Fruit fly (Drosophila melanogaster) whole organism, embryonic: ENCODE data around the gene IscU.

ENCODE experiments used
- Aef1 ChIP-seq: fragments of 200-800 bp; sonication (Bioruptor generic); IDR thresholded peaks from 3 replicates; pipeline ENCODE4 v1.3.6; 2022; ENCODE audit warnings: missing biosample characterization, missing genetic modification characterization
- Asciz ChIP-seq: fragments of 200-800 bp; sonication (Bioruptor generic); optimal IDR thresholded peaks from 2 replicates; lab custom pipeline; 2017; ENCODE audit warnings: missing biosample characterization, mild to moderate bottlenecking, missing genetic modification characterization, missing genetic modification reagents
- Awh ChIP-seq: fragments of 200-800 bp; sonication (Bioruptor generic); IDR thresholded peaks from 2 replicates; pipeline ENCODE4, ENCODE4 v1.3.6; 2022; ENCODE audit warnings: missing biosample characterization, missing genetic modification characterization
- Bdp1 ChIP-seq: fragments of 200-800 bp; sonication (Bioruptor generic); optimal IDR thresholded peaks from 3 replicates; lab custom pipeline; 2016; ENCODE audit warnings: missing biosample characterization, missing genetic modification characterization
- Blimp-1 ChIP-seq: fragments of 200-800 bp; sonication (Bioruptor generic); optimal IDR thresholded peaks from 3 replicates; lab custom pipeline; 2018; ENCODE audit warnings: missing biosample characterization, missing genetic modification characterization, mild to moderate bottlenecking, moderate library complexity, missing genetic modification reagents
- CG10979 ChIP-seq: fragments of 200-800 bp; sonication (Bioruptor generic); optimal IDR thresholded peaks from 2 replicates; lab custom pipeline; 2018; ENCODE audit warnings: missing biosample characterization, mild to moderate bottlenecking, missing genetic modification characterization, moderate library complexity
- CG11504 ChIP-seq: fragments of 200-800 bp; sonication (Bioruptor generic); optimal IDR thresholded peaks from 3 replicates; lab custom pipeline; 2019; ENCODE audit warnings: missing biosample characterization, mild to moderate bottlenecking, missing genetic modification characterization, moderate library complexity
- CG11560 ChIP-seq: fragments of 200-800 bp; sonication (Bioruptor generic); IDR thresholded peaks from 3 replicates; pipeline ENCODE4 v1.3.6; 2022; ENCODE audit warnings: missing biosample characterization, missing genetic modification characterization
- CG1233 ChIP-seq: fragments of 200-800 bp; sonication (Bioruptor generic); optimal IDR thresholded peaks from 4 replicates; lab custom pipeline; 2018; ENCODE audit warnings: missing biosample characterization, mild to moderate bottlenecking, missing genetic modification characterization
- CG14050 ChIP-seq: fragments of 200-800 bp; sonication (Bioruptor generic); IDR thresholded peaks from 3 replicates; pipeline ENCODE4 v1.3.6; 2022; ENCODE audit warnings: missing biosample characterization, missing genetic modification characterization
- CG1603 ChIP-seq: fragments of 200-800 bp; sonication (Bioruptor generic); optimal IDR thresholded peaks from 2 replicates; lab custom pipeline; 2019; ENCODE audit warnings: missing biosample characterization, mild to moderate bottlenecking, missing genetic modification characterization, moderate library complexity
- CG16863 ChIP-seq: fragments of 200-800 bp; sonication (Bioruptor generic); optimal IDR thresholded peaks from 3 replicates; lab custom pipeline; 2016; ENCODE audit warnings: missing biosample characterization, missing genetic modification characterization
- CG17829 ChIP-seq: fragments of 200-800 bp; optimal IDR thresholded peaks from 2 replicates; lab custom pipeline; 2019; ENCODE audit warnings: missing biosample characterization, mild to moderate bottlenecking, missing genetic modification characterization, moderate library complexity
- CG18262 ChIP-seq: fragments of 200-800 bp; optimal IDR thresholded peaks from 3 replicates; lab custom pipeline; 2019; ENCODE audit warnings: missing biosample characterization, mild to moderate bottlenecking, missing genetic modification characterization, moderate library complexity
- CG18764 ChIP-seq: fragments of 200-800 bp; sonication (Bioruptor generic); optimal IDR thresholded peaks from 3 replicates; lab custom pipeline; 2016; ENCODE audit warnings: missing biosample characterization, missing genetic modification characterization
- CG31441 ChIP-seq: fragments of 200-800 bp; sonication (Bioruptor generic); IDR thresholded peaks from 2 replicates; pipeline ENCODE4 v1.3.6; 2022; ENCODE audit warnings: missing biosample characterization, missing genetic modification characterization
- CG4730 ChIP-seq: fragments of 200-800 bp; sonication (Bioruptor generic); IDR thresholded peaks from 2 replicates; pipeline ENCODE4 v1.3.6; 2022; ENCODE audit warnings: missing biosample characterization, missing genetic modification characterization
- CG6175 ChIP-seq: fragments of 200-800 bp; sonication (Bioruptor generic); IDR thresholded peaks from 3 replicates; pipeline ENCODE4 v1.3.6; 2022; ENCODE audit warnings: missing biosample characterization, missing genetic modification characterization
- CG7271 ChIP-seq: fragments of 200-800 bp; sonication (Bioruptor generic); optimal IDR thresholded peaks from 2 replicates; lab custom pipeline; 2018; ENCODE audit warnings: missing biosample characterization, mild to moderate bottlenecking, missing genetic modification characterization, moderate library complexity
- CG8944 ChIP-seq: fragments of 200-800 bp; sonication (Bioruptor generic); optimal IDR thresholded peaks from 3 replicates; lab custom pipeline; 2016; ENCODE audit warnings: missing biosample characterization, missing genetic modification characterization
- Elba2 ChIP-seq: fragments of 200-800 bp; sonication (Bioruptor generic); optimal IDR thresholded peaks from 3 replicates; lab custom pipeline; 2016; ENCODE audit warnings: missing biosample characterization, missing genetic modification characterization
- Fer1 ChIP-seq: fragments of 200-800 bp; sonication (Bioruptor generic); optimal IDR thresholded peaks from 2 replicates; lab custom pipeline; 2017; ENCODE audit warnings: missing biosample characterization, mild to moderate bottlenecking, missing genetic modification characterization
- Hey ChIP-seq: fragments of 200-800 bp; sonication (Bioruptor generic); optimal IDR thresholded peaks from 3 replicates; lab custom pipeline; 2018; ENCODE audit warnings: missing biosample characterization, mild to moderate bottlenecking, missing genetic modification characterization
- HmgD ChIP-seq: fragments of 200-800 bp; sonication (Bioruptor generic); optimal IDR thresholded peaks from 3 replicates; lab custom pipeline; 2016; ENCODE audit warnings: missing biosample characterization, missing genetic modification characterization
- Med ChIP-seq: fragments of 200-800 bp; sonication (Bioruptor generic); peaks from one replicate; lab custom pipeline; 2016; ENCODE audit warnings: missing biosample characterization, missing genetic modification characterization, mild to moderate bottlenecking, inconsistent platforms, moderate library complexity
- Pdp1 ChIP-seq, 2 experiments: fragments of 200-800 bp; sonication (Bioruptor generic); optimal IDR thresholded peaks; 3 replicates each; lab custom pipeline; 2016; ENCODE audit warnings: missing biosample characterization in 2 of 2, missing genetic modification characterization in 2 of 2, mild to moderate bottlenecking in 1 of 2, moderate library complexity in 1 of 2
- Rfx ChIP-seq: fragments of 200-800 bp; sonication (Bioruptor generic); IDR thresholded peaks from 2 replicates; pipeline ENCODE4 v1.3.6; 2022; ENCODE audit warnings: missing biosample characterization, missing genetic modification characterization
- Sox102F ChIP-seq: fragments of 200-800 bp; sonication (Bioruptor generic); optimal IDR thresholded peaks from 2 replicates; lab custom pipeline; 2018; ENCODE audit warnings: missing biosample characterization, mild to moderate bottlenecking, missing genetic modification characterization, moderate library complexity
- al ChIP-seq: fragments of 200-800 bp; sonication (Bioruptor generic); IDR thresholded peaks from 2 replicates; pipeline ENCODE4 v1.3.6; 2022; ENCODE audit warnings: missing biosample characterization, missing genetic modification characterization
- ash1 ChIP-seq: fragments of 200-800 bp; sonication (Bioruptor generic); optimal IDR thresholded peaks from 2 replicates; lab custom pipeline; 2018; ENCODE audit warnings: missing biosample characterization, mild to moderate bottlenecking, missing genetic modification characterization
- cg ChIP-seq: fragments of 200-800 bp; sonication (Bioruptor generic); optimal IDR thresholded peaks from 3 replicates; lab custom pipeline; 2019; ENCODE audit warnings: missing biosample characterization, mild to moderate bottlenecking, missing genetic modification characterization, moderate library complexity
- chinmo ChIP-seq: fragments of 200-800 bp; sonication (Bioruptor generic); IDR thresholded peaks from 4 replicates; pipeline ENCODE4 v1.3.6; 2022; ENCODE audit warnings: missing biosample characterization, missing genetic modification characterization; ENCODE audit not compliant: partially characterized antibody
- dmrt99B ChIP-seq: fragments of 200-800 bp; sonication (Bioruptor generic); optimal IDR thresholded peaks from 2 replicates; lab custom pipeline; 2018; ENCODE audit warnings: missing biosample characterization, mild to moderate bottlenecking, missing genetic modification characterization, moderate library complexity
- fd96Cb ChIP-seq: fragments of 200-800 bp; sonication (Bioruptor generic); optimal IDR thresholded peaks from 2 replicates; lab custom pipeline; 2018; ENCODE audit warnings: missing biosample characterization, mild to moderate bottlenecking, missing genetic modification characterization, moderate library complexity
- grn ChIP-seq: fragments of 200-800 bp; sonication (Bioruptor generic); optimal IDR thresholded peaks from 3 replicates; lab custom pipeline; 2017; ENCODE audit warnings: missing biosample characterization, missing genetic modification characterization
- gsb ChIP-seq: fragments of 200-800 bp; sonication (Bioruptor generic); IDR thresholded peaks from 2 replicates; pipeline ENCODE4 v1.3.6; 2022; ENCODE audit warnings: missing biosample characterization, missing genetic modification characterization
- kni ChIP-seq: fragments of 200-800 bp; sonication (Bioruptor generic); optimal IDR thresholded peaks from 3 replicates; lab custom pipeline; 2017; ENCODE audit warnings: mild to moderate bottlenecking, missing biosample characterization, missing genetic modification reagents, missing genetic modification characterization
- lilli ChIP-seq: fragments of 200-800 bp; sonication (Bioruptor generic); optimal IDR thresholded peaks from 3 replicates; lab custom pipeline; 2016; ENCODE audit warnings: missing biosample characterization, missing genetic modification characterization
- maf-S ChIP-seq: fragments of 200-800 bp; sonication (Bioruptor generic); optimal IDR thresholded peaks from 2 replicates; lab custom pipeline; 2016; ENCODE audit warnings: missing biosample characterization, missing genetic modification characterization
- nmo ChIP-seq: fragments of 200-800 bp; sonication (Bioruptor generic); optimal IDR thresholded peaks from 2 replicates; lab custom pipeline; 2018; ENCODE audit warnings: missing biosample characterization, mild to moderate bottlenecking, missing genetic modification characterization, moderate library complexity
- oc ChIP-seq: fragments of 200-800 bp; sonication (Bioruptor generic); optimal IDR thresholded peaks from 2 replicates; lab custom pipeline; 2018; ENCODE audit warnings: missing biosample characterization, mild to moderate bottlenecking, missing genetic modification characterization, moderate library complexity
- pb ChIP-seq: fragments of 200-800 bp; sonication (Bioruptor generic); optimal IDR thresholded peaks from 3 replicates; lab custom pipeline; 2016; ENCODE audit warnings: missing biosample characterization, missing genetic modification characterization
- sens ChIP-seq: fragments of 200-800 bp; sonication (Bioruptor generic); peaks from one replicate; lab custom pipeline; 2016; ENCODE audit warnings: missing biosample characterization, missing genetic modification characterization
- stc ChIP-seq: fragments of 200-800 bp; sonication (Bioruptor generic); IDR thresholded peaks from 2 replicates; pipeline ENCODE4 v1.3.6; 2022; ENCODE audit warnings: missing biosample characterization, missing genetic modification characterization
- stwl ChIP-seq: fragments of 200-800 bp; sonication (Bioruptor generic); optimal IDR thresholded peaks from 3 replicates; lab custom pipeline; 2018; ENCODE audit warnings: missing biosample characterization, mild to moderate bottlenecking, missing genetic modification characterization, moderate library complexity
- tin ChIP-seq: fragments of 200-800 bp; sonication (Bioruptor generic); optimal IDR thresholded peaks from 3 replicates; lab custom pipeline; 2016; ENCODE audit warnings: missing biosample characterization, missing genetic modification characterization
- tio ChIP-seq: fragments of 200-800 bp; sonication (Bioruptor generic); optimal IDR thresholded peaks from 2 replicates; lab custom pipeline; 2017; ENCODE audit warnings: missing biosample characterization, missing genetic modification characterization, inconsistent platforms
- ttk ChIP-seq: fragments of 200-800 bp; sonication (Bioruptor generic); IDR thresholded peaks from 2 replicates; pipeline ENCODE4 v2.1.2; 2022; ENCODE audit warnings: missing biosample characterization, missing genetic modification characterization
- vvl ChIP-seq: fragments of 200-800 bp; sonication (Bioruptor generic); IDR thresholded peaks from 2 replicates; pipeline ENCODE4 v1.3.6; 2022; ENCODE audit warnings: missing biosample characterization, missing genetic modification characterization
- zen2 ChIP-seq: fragments of 200-800 bp; sonication (Bioruptor generic); IDR thresholded peaks from 3 replicates; pipeline ENCODE4 v1.3.6; 2022; ENCODE audit warnings: missing biosample characterization, missing genetic modification characterization; ENCODE audit not compliant: partially characterized antibody

IscU gene

dm6 chr3R:8787538-8788282 is 36.3 kb downstream of the IscU start:
- TF ChIP-seq maf-S (GFP tag; lab: Kevin White, UChicago) (no peak), kni (GFP tag; lab: Kevin White, UChicago) (peak; percentile 1), CG17829 (tag; lab: Kevin White, UChicago) (peak; percentile 5), tin (no peak), al (GFP tag; lab: Robert Waterston, UW) (no peak), CG16863 (GFP tag; lab: Kevin White, UChicago) (no peak), Rfx (GFP tag; lab: Robert Waterston, UW) (no peak), Awh (GFP tag; lab: Robert Waterston, UW) (0 out of 2 replicates have a peak, but pooled peaks have one; percentile 22), CG4730 (GFP tag; lab: Robert Waterston, UW) (no peak), CG11504 (tag; lab: Kevin White, UChicago) (peak; percentile 57), CG6175 (GFP tag; lab: Robert Waterston, UW) (0 out of 3 replicates have a peak, but pooled peaks have one; percentile 7), CG18262 (tag; lab: Kevin White, UChicago) (peak; percentile 25), CG1603 (tag; lab: Kevin White, UChicago) (no peak), sens (GFP tag; lab: Kevin White, UChicago) (peak; percentile 80), vvl (GFP tag; lab: Robert Waterston, UW) (peak; percentile 64; the same call in 1 of the 2 replicates), ash1 (GFP tag; lab: Kevin White, UChicago) (no peak), CG31441 (GFP tag; lab: Robert Waterston, UW) (peak; percentile 52; the same call in 1 of the 2 replicates), grn (no peak), CG10979 (tag; lab: Kevin White, UChicago) (peak; percentile 44), tio (no peak), Pdp1 (GFP tag; optimal IDR thresholded peaks at IDR 0.05; lab: Kevin White, UChicago) (peak in 1 of 2 experiments; percentile 58), cg (GFP tag; lab: Kevin White, UChicago) (no peak), gsb (GFP tag; lab: Robert Waterston, UW) (no peak), CG18764 (no peak), Bdp1 (GFP tag; lab: Kevin White, UChicago) (no peak), dmrt99B (peak; percentile 30), fd96Cb (tag; lab: Kevin White, UChicago) (peak; percentile 23), CG8944 (GFP tag; lab: Kevin White, UChicago) (no peak), nmo (GFP tag; lab: Kevin White, UChicago) (peak; percentile 29), Sox102F (GFP tag; lab: Kevin White, UChicago) (no peak), Asciz (GFP tag; lab: Kevin White, UChicago) (peak; percentile 9), Blimp-1 (GFP tag; lab: Kevin White, UChicago) (peak; percentile 64), oc (tag; lab: Kevin White, UChicago) (peak; percentile 59), Aef1 (GFP tag; lab: Robert Waterston, UW) (no peak), Elba2 (GFP tag; lab: Kevin White, UChicago) (no peak), Med (GFP tag; lab: Kevin White, UChicago) (peak; percentile 49), Hey (no peak)

dm6 chr3R:8785451-8785850 is 38.5 kb downstream of the IscU start:
- TF ChIP-seq zen2 (GFP tag; lab: Robert Waterston, UW) (0 out of 3 replicates have a peak, but pooled peaks have one; percentile 19), tin (no peak), stc (GFP tag; lab: Robert Waterston, UW) (no peak), HmgD (GFP tag; lab: Kevin White, UChicago) (no peak), Fer1 (no peak), CG1233 (no peak), pb (GFP tag; lab: Kevin White, UChicago) (no peak), chinmo (GFP tag; lab: Robert Waterston, UW) (0 out of 4 replicates have a peak, but pooled peaks have one; percentile 33), ttk (no peak), CG14050 (GFP tag; lab: Robert Waterston, UW) (no peak), lilli (GFP tag; lab: Kevin White, UChicago) (no peak), CG11560 (tag; lab: Robert Waterston, UW) (no peak), stwl (no peak), CG7271 (no peak), oc (tag; lab: Kevin White, UChicago) (no peak)
